Fruit fly (Drosophila melanogaster) ovary, adult (tissue): ENCODE results near the gene CG34002.

Source experiments
- CG17801 ChIP-seq: fragments of 200-800 bp; optimal IDR thresholded peaks from 2 replicates; lab custom pipeline; 2019; ENCODE audit warnings: missing biosample characterization, mild to moderate bottlenecking, missing genetic modification characterization, moderate library complexity; ENCODE audit not compliant: partially characterized antibody

Gene CG34002

DNA sequence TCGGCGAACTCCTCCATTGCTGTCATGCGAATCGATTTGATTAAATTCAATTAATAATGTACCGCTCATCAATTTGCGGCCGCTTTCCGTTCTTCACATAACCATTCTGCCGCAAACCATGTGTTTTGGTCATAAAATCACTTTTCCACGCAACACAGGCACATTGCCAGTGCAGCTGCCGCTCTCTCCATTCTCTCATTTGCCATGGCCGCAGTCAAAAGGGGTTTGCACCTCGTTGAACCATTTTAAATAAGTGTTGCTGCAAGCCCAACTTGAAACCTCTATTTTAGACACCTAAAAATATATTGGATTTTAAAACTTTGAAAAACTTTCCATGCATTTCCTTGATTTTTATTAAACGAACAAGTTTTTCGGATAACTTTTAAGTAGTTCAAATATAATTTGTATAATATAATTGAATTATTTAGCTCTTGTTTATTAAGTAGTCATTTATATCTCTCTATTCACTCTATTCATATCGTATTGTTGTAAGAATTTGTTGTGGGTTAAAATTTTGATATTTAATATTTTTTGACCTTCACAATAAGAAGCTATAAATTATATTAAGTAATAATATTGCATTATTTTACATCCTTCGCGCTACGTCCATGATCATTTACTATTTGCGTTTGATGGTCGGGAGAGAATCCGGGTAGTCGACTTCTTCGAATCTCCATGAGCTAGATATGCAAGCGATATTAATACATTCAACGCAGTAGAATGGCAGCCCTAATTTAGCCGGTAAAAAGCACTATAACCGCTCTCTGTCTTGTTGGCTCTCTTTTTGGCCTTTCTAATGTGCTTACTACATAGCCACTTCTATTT, 1.4 kb upstream of the CG34002 start, which contains the start of gene CG5535:
CG5535 (minus strand) TSS at position 140 of the 825 bp plus-strand sequence.
- peak; percentile 40 for TF ChIP-seq CG17801

DNA sequence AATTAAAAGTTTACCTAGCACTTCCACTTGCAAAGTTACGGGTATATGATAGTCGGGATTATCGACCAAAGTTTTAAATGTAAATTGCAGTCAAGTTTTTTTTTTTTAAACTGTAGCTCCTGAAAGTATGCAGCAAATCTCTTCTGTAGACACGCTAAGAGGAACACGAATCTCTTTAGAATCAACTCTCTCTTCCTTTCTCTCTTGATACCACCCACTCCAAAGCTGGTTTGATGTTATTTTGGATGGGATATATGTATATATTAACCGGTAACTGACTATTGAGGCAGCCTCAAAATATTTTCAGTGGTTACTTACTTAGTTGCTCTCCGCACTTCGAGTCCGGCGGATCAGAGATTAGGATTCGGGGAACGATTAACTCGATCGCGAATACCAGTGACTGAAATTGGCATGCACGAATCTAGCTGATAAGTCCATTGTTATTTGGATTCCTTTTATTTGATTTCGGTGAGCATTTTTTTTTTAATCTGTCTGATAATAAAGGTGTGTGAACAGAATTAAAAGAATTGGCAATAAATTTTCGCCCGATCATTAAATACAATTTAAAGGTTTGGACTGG, 20.6 kb downstream of the CG34002 start, which contains the start of gene CG7408:
CG7408 (plus strand) TSS at position 316 of the 580 bp plus-strand sequence.
- peak; percentile 9 for TF ChIP-seq CG17801

DNA sequence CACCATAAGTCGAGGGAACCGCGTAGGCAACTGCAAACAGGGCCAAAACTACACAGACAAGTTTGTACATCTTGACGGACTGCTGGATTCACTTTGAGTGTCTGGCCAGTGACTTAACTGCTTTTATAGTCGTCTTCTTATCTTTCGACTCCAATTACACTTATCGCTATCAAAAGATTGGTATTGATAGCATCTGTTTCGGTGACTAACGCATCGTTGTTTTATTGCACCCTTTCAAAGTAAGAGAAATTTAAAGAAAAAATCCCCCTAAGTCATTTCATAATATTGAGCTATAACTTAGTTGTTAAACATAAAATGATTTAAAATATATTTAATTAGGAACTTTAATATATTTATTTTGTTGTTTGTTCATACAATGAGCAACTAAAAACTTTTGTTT, 26.0 kb downstream of the CG34002 start, which contains the start of gene CG5506:
CG5506 (minus strand) TSS at position 101 of the 400 bp plus-strand sequence.
- no peak for TF ChIP-seq CG17801

DNA sequence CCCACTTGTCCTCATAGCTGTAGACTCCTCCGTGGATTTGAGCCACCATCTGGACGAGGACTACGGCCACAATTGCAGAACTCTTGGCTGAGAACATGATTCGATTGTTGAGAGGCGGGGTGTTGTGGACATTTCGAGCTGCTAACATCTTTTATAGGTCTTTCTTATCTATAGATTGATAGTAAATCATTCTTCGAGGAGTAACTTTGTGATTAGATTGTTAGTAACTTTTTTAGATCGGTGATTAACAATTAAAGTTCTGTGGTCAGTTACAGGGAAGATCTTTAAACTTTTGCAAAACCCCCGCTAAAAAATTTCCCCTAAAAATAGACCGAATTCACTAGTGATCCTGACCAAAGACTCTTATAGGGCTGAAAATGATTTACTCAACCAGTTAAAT, 28.3 kb downstream of the CG34002 start, which contains the start of gene CG16775:
CG16775 (minus strand) TSS at position 101 of the 400 bp plus-strand sequence.
- TF ChIP-seq CG17801 = no peak

DNA sequence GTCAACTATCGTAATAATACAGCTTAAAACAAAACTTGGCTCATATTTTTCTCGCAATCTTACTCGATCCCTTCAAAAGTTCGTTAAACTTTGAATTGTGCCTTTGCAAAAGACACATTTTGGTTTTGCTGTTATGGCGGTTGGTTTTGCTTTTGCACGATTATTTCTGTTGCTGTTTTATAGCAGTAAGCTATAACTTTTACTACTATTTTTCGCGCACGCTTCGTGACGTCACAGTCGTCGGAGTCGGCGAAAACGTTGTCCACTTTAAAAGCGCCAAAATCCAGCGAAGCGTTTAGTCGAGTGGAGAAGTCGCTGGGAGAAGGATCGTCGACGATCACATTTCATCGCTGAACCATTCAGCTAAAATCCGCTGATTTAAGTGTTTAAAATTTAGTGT, 29.1 kb downstream of the CG34002 start, which contains the start of gene CG7402:
CG7402 (plus strand) TSS at position 313 of the 400 bp plus-strand sequence.
- TF ChIP-seq CG17801 = no peak

DNA sequence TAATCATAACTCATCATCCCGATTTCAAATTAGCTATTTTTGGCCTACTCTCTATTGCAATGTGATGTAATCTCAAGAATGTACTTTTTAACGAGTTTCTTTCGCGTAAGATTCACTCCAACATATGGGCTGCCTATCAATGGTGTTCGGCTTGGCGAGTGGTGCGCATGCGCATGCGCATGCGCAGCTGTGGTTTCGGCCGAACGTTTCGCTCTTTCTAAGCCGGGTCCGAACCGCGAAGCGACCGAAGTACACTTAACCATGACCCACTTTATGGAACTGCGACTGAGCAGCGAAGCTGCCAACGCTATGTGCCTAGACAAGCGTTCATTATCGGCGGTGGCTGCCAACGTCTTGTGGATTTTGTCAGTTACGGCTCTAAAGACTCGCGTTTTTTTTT, 35.4 kb downstream of the CG34002 start:
- TF ChIP-seq CG17801 = no peak

DNA sequence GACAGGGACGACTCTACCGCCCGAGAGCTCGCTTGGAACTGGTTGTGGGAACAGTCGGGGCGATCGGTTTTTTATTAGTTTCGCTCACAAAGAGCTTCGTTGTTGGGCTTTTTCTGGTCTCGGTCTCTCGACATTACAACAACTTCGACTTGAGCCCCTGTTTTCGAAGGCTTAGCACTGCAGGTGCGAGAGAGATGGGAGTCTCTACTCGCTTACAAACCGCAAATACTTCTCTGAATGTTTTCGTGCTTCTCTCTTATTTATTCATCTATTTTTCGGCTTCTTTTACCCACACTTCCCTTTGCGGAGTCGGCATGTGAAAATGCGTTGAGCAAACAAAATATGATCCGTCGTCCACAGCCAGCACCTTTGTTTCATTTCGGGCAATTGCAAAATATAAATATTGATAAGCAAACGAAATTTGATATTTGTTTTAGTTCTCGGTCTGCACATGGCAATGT, 37.6 kb downstream of the CG34002 start, which contains the start of gene Tsp74F:
Tsp74F (minus strand) TSS at position 48 of the 461 bp plus-strand sequence.
- TF ChIP-seq CG17801 = no peak

DNA sequence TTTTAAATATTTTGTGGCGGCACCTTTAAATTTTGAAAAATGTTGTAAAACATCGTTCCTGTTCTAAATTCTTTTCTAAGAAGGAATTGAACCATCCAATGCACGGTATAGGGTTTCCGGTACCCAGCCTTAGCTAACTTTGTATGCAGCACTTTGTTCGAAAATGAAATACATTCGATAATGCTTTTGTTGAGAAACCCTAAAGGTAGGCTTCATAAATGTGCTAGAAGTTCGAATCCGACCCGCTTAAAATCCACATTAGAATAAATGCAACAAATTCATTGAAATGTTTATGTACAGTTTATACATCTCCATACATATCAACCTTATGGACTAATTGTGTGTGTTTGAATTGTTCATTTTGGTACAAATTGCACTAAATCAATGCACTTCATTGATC, 40.3 kb downstream of the CG34002 start:
- no peak for TF ChIP-seq CG17801

DNA sequence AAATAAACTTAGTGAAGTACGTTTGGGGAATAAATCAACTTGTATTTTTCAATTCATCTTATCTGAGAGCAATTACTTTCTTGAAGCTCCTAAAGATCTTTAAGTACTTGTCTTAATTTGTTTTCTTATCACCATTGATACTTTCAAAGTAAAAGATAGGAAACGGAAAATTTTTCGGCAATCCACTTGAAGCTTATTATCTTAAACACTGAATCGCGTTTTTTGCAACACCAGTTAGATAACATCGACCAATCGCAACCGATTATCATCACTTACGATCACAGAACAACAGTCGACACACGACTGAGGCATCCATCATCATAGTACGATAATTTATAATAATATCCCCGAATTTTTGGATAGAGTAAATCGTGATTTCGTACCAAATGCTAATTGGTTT, 43.9 kb downstream of the CG34002 start:
- no peak for TF ChIP-seq CG17801

DNA sequence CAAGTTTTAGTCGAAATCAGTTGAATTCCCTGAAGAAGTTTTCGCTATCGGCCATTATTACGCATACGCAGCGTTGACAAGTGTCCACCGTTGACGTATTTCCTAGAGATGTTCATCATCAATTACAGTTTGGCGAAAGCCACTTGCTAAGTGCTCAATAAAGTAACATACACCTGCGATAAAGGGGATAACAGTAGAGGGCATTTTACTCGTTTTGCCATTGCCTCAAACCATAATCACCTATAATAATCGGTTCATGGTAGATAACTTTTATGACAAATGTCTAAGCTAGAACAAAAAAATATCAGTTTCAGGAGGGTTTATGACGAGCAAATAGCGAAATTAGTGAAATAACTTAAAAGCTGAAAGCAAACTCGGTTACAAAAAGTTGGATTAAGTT, 44.3 kb downstream of the CG34002 start:
- TF ChIP-seq CG17801 = peak; percentile 43

DNA sequence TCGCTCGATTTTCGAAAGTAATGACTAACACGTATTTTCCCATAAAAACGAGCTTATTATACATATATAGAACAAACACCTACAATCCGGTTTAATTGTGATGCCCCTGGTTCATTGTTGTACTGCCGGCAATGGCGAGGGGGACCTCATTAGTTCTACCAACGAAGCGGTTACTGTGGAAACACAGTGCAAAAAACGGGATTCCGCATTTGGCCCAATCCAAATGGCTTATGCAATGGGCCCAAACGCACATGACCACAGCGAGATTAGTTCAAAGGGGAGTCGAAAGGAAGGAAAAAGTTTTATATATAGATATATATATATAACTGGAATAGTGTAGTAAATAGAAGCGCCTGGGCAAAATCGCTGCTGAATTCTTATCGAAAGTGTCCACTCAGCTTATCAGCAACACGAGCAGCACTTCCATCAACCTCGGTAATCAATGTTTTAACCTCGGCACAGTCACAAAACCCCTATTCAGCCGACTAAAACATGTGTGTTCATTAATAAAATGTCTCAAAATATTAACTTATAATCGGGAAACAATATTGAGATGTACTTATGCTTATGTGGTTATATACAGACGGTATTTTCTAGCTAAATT, 45.6 kb downstream of the CG34002 start:
- no peak for TF ChIP-seq CG17801

DNA sequence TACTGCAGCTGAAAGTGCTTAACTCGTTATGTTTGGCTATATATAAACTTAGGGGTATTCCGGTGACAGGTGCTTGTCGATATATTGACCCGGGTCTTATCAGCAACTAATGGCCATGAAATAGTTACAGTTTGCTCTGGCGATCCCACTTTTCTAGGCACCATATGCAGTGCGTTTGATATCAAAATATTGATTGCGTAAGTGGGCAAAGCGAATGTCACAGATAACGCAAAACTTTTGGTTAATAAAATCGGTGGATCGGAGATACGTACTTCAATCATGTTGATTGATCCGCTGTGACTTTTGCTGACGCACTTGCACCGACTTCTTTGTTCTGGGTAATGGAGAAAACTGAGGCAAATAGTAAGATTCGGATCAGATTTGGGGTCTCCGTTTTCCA, 46.3 kb downstream of the CG34002 start:
- no peak for TF ChIP-seq CG17801

DNA sequence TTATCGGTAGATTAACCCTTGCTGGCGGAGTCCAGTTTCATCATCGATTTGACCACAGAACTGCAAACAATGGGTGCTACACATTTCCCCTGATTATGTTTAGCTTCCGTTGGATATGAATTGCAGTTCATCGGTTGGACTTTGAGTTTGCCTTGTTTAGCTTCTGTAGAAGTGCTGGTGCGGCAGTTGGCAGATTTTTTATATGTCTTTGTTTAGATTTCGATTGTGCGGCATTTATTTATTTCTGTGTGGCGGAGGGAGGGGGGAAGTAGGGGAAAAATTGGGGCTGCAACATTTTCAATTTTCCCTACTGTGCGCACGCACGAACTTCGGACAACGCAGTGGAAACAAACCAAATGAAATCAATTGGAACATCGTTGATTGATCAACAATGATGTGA, 47.5 kb downstream of the CG34002 start:
- TF ChIP-seq CG17801 = peak; percentile 10

DNA sequence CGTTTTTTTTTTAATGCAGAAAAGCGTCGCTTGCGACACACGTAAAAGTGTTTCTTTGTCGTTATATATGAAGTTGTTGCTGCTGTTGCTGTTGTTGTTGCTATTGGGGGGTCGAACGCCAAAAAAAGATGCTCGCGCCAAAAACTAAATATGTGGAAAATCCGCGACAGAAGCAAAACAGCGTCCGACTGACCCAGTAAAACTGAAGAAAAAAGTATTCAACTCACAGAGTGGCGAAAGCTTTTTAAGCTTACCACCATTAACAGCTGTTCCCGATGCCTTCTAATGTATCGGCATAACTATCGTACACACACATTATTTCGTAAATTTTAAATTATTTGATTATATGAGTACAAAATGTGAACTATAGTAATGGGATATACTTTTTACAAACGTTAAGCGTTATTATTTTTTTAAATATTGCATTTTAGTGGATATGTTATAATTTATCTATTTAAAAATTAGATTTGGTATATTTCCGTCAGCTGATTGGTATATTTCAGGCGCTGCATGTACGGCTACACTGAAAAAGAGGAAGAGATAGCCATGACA, 49.4 kb downstream of the CG34002 start, which contains the start of the genes Prestin and Wdr92:
Prestin (minus strand) TSS at position 204 of the 552 bp plus-strand sequence.
Wdr92 (plus strand) TSS at position 535 of the 552 bp plus-strand sequence.
- TF ChIP-seq CG17801 = peak; percentile 75
